Fruit fly (Drosophila melanogaster): ENCODE measurements around the gene croc.
A peak's percentile ranks its signal among the peaks of the same experiment; 100 is the strongest.

Gene croc

DNA sequence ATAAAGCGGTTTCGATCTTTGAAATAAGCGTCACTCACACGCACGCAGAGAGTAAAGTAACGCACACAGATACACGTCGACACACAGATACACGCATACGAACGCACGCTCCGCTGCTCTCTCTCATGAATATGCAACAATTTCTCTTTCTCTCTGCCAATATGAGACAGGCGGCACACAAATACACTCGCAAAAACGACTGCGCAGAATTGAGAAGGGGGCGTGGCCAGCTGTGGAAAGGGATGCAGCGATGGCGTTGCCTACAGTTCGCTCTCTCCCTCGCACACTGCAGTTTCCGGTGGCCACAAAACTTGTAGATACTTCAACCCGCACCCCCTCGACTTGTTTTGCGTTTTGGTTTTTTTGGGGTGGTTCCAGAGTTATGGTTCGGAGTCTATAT lies 3.4 kb upstream of the croc start (continued):
- TF ChIP-seq CG10209 (GFP tag; optimal IDR thresholded peaks at IDR 0.05) = no peak
- TF ChIP-seq chn (GFP tag; optimal IDR thresholded peaks at IDR 0.05) = no peak
- peak; percentile 30 for TF ChIP-seq Sox100B (GFP tag; optimal IDR thresholded peaks at IDR 0.05)
- TF ChIP-seq CG11696 (GFP tag; IDR thresholded peaks at IDR 0.05) = no peak
- TF ChIP-seq Dek (tag; optimal IDR thresholded peaks at IDR 0.05) = no peak
- peak; percentile 68; the same call in 2 of the 3 replicates for TF ChIP-seq gce (GFP tag; IDR thresholded peaks at IDR 0.05)
- no peak for TF ChIP-seq Dbx (GFP tag; IDR thresholded peaks at IDR 0.05)
- no peak for TF ChIP-seq Atf-2 (GFP tag; optimal IDR thresholded peaks at IDR 0.05)
- TF ChIP-seq bbx (GFP tag; IDR thresholded peaks at IDR 0.05; ENCODE audit: partially characterized antibody) = peak; percentile 23; the same call in 1 of the 2 replicates
- TF ChIP-seq scrt (GFP tag; optimal IDR thresholded peaks at IDR 0.05) = peak; percentile 60
- no peak for TF ChIP-seq Hsf (GFP tag; optimal IDR thresholded peaks at IDR 0.05)
- no peak for TF ChIP-seq CG8290 (GFP tag; optimal IDR thresholded peaks at IDR 0.05)
- TF ChIP-seq CG8290 (tag; optimal IDR thresholded peaks at IDR 0.05) = peak in 1 of 2 experiments; percentile 24
- TF ChIP-seq lab (GFP tag; optimal IDR thresholded peaks at IDR 0.05) = peak; percentile 63
- peak; percentile 45 for TF ChIP-seq NC2β (GFP tag; optimal IDR thresholded peaks at IDR 0.05)
- TF ChIP-seq mam (GFP tag; optimal IDR thresholded peaks at IDR 0.05) = no peak
- TF ChIP-seq trh (GFP tag; optimal IDR thresholded peaks at IDR 0.05) = no peak
- TF ChIP-seq z (GFP tag; IDR thresholded peaks at IDR 0.05) = peak; percentile 37; the same call in 1 of the 3 replicates
- 0 out of 3 replicates have a peak, but pooled peaks have one; percentile 11 for TF ChIP-seq Mrtf (GFP tag; IDR thresholded peaks at IDR 0.05)
- no peak for TF ChIP-seq CG12104 (GFP tag; optimal IDR thresholded peaks at IDR 0.05)
- TF ChIP-seq dm (GFP tag; optimal IDR thresholded peaks at IDR 0.05) = no peak
- no peak for TF ChIP-seq pb (GFP tag; optimal IDR thresholded peaks at IDR 0.05)
- no peak for TF ChIP-seq pros (GFP tag; optimal IDR thresholded peaks at IDR 0.05)
- peak; percentile 19 for TF ChIP-seq CG18262 (tag; optimal IDR thresholded peaks at IDR 0.05)
- peak; percentile 62 for TF ChIP-seq phol (tag; optimal IDR thresholded peaks at IDR 0.05)
- no peak for TF ChIP-seq GATAe (GFP tag; conservative IDR thresholded peaks at IDR 0.05)
- TF ChIP-seq TFAM (GFP tag; optimal IDR thresholded peaks at IDR 0.05) = peak; percentile 0
- TF ChIP-seq ase (GFP tag; IDR thresholded peaks at IDR 0.05) = no peak
- TF ChIP-seq fd96Cb (tag; optimal IDR thresholded peaks at IDR 0.05) = no peak
- TF ChIP-seq CG31365 (tag; optimal IDR thresholded peaks at IDR 0.05) = peak; percentile 56
- TF ChIP-seq CG17359 (tag; optimal IDR thresholded peaks at IDR 0.05) = peak; percentile 65
- TF ChIP-seq CG6683 (GFP tag; optimal IDR thresholded peaks at IDR 0.05) = no peak
- no peak for TF ChIP-seq caup (GFP tag; optimal IDR thresholded peaks at IDR 0.05; ENCODE audit: severe bottlenecking)
- peak; percentile 11 for TF ChIP-seq CG6765 (GFP tag; optimal IDR thresholded peaks at IDR 0.05)
- TF ChIP-seq CG4617 (GFP tag; optimal IDR thresholded peaks at IDR 0.05; ENCODE audit: borderline replicate concordance) = no peak
- TF ChIP-seq ssp (GFP tag; IDR thresholded peaks at IDR 0.05) = no peak
- peak; percentile 68 for TF ChIP-seq MTF-1 (GFP tag; optimal IDR thresholded peaks at IDR 0.05; ENCODE audit: borderline replicate concordance)
- no peak for TF ChIP-seq slbo (GFP tag; IDR thresholded peaks at IDR 0.05)
- peak; percentile 68 for TF ChIP-seq CG1233 (GFP tag; optimal IDR thresholded peaks at IDR 0.05)
- no peak for TF ChIP-seq Gug (GFP tag; IDR thresholded peaks at IDR 0.05)
- no peak for TF ChIP-seq CG7357 (GFP tag; IDR thresholded peaks at IDR 0.05)
- peak; percentile 18 for TF ChIP-seq CG4328 (GFP tag; optimal IDR thresholded peaks at IDR 0.05)
- no peak for TF ChIP-seq CrebB (tag; optimal IDR thresholded peaks at IDR 0.05)
- TF ChIP-seq CG8944 (GFP tag; optimal IDR thresholded peaks at IDR 0.05) = no peak
- TF ChIP-seq her (GFP tag; optimal IDR thresholded peaks at IDR 0.05) = peak; percentile 75
- peak; percentile 33 for TF ChIP-seq CG9727 (GFP tag; optimal IDR thresholded peaks at IDR 0.05)
- TF ChIP-seq CG1792 (GFP tag; optimal IDR thresholded peaks at IDR 0.05) = no peak
- TF ChIP-seq CHES-1-like (GFP tag; optimal IDR thresholded peaks at IDR 0.05) = no peak
- peak; percentile 68 for TF ChIP-seq CG4707 (GFP tag; optimal IDR thresholded peaks at IDR 0.05)
- TF ChIP-seq CG6254 (GFP tag; optimal IDR thresholded peaks at IDR 0.05) = peak; percentile 41
- peak; percentile 63 for TF ChIP-seq CG1603 (tag; optimal IDR thresholded peaks at IDR 0.05)
